Fruit fly (Drosophila melanogaster) whole organism, embryonic: ENCODE data around the gene mon2.

ENCODE experiments used
- Bteb2 ChIP-seq: fragments of 200-800 bp; sonication (Bioruptor generic); optimal IDR thresholded peaks from 2 replicates; lab custom pipeline; 2016; ENCODE audit warnings: missing biosample characterization, missing genetic modification characterization
- CG10979 ChIP-seq: fragments of 200-800 bp; sonication (Bioruptor generic); optimal IDR thresholded peaks from 2 replicates; lab custom pipeline; 2018; ENCODE audit warnings: missing biosample characterization, mild to moderate bottlenecking, missing genetic modification characterization, moderate library complexity
- CG13123 ChIP-seq: fragments of 200-800 bp; sonication (Bioruptor generic); optimal IDR thresholded peaks from 2 replicates; lab custom pipeline; 2016; ENCODE audit warnings: missing biosample characterization, missing genetic modification characterization
- CG15479 ChIP-seq: fragments of 200-800 bp; sonication (Bioruptor generic); optimal IDR thresholded peaks from 3 replicates; lab custom pipeline; 2019; ENCODE audit warnings: missing biosample characterization, mild to moderate bottlenecking, missing genetic modification characterization, moderate library complexity
- CG1602 ChIP-seq: fragments of 200-800 bp; sonication (Bioruptor generic); optimal IDR thresholded peaks from 3 replicates; lab custom pipeline; 2016; ENCODE audit warnings: missing biosample characterization, missing genetic modification characterization
- CG17359 ChIP-seq: fragments of 200-800 bp; sonication (Bioruptor generic); optimal IDR thresholded peaks from 3 replicates; lab custom pipeline; 2018; ENCODE audit warnings: missing biosample characterization, mild to moderate bottlenecking, missing genetic modification characterization, moderate library complexity
- CG17802 ChIP-seq: fragments of 200-800 bp; sonication (Bioruptor generic); optimal IDR thresholded peaks from 2 replicates; lab custom pipeline; 2018; ENCODE audit warnings: missing biosample characterization, mild to moderate bottlenecking, missing genetic modification characterization, moderate library complexity
- CG2120 ChIP-seq: fragments of 200-800 bp; sonication (Bioruptor generic); optimal IDR thresholded peaks from 3 replicates; lab custom pipeline; 2016; ENCODE audit warnings: missing biosample characterization, missing genetic modification characterization
- CG30020 ChIP-seq: fragments of 200-800 bp; optimal IDR thresholded peaks from 2 replicates; lab custom pipeline; 2019; ENCODE audit warnings: missing biosample characterization, mild to moderate bottlenecking, missing genetic modification characterization, moderate library complexity
- CG4730 ChIP-seq: fragments of 200-800 bp; sonication (Bioruptor generic); IDR thresholded peaks from 2 replicates; pipeline ENCODE4 v1.3.6; 2022; ENCODE audit warnings: missing biosample characterization, missing genetic modification characterization
- CG5245 ChIP-seq: fragments of 200-800 bp; sonication (Bioruptor generic); optimal IDR thresholded peaks from 3 replicates; lab custom pipeline; 2016; ENCODE audit warnings: missing biosample characterization, missing genetic modification characterization
- CG6683 ChIP-seq: fragments of 200-800 bp; sonication (Bioruptor generic); optimal IDR thresholded peaks from 2 replicates; lab custom pipeline; 2017; ENCODE audit warnings: missing biosample characterization, mild to moderate bottlenecking, missing genetic modification characterization, missing genetic modification reagents
- CG7963 ChIP-seq: fragments of 200-800 bp; sonication (Bioruptor generic); IDR thresholded peaks from 3 replicates; pipeline ENCODE4 v1.3.6; 2022; ENCODE audit warnings: missing biosample characterization, missing genetic modification characterization; ENCODE audit not compliant: partially characterized antibody
- CG8089 ChIP-seq: fragments of 200-800 bp; sonication (Bioruptor generic); optimal IDR thresholded peaks from 3 replicates; lab custom pipeline; 2016; ENCODE audit warnings: missing biosample characterization, missing genetic modification characterization
- Chrac-16 ChIP-seq: fragments of 200-800 bp; sonication (Bioruptor generic); optimal IDR thresholded peaks from 3 replicates; lab custom pipeline; 2016; ENCODE audit warnings: missing biosample characterization, missing genetic modification characterization
- CoRest ChIP-seq: fragments of 200-800 bp; sonication (Bioruptor generic); optimal IDR thresholded peaks from 3 replicates; lab custom pipeline; 2018; ENCODE audit warnings: missing biosample characterization, mild to moderate bottlenecking, missing genetic modification characterization, moderate library complexity
- D ChIP-seq, 2 experiments: fragments of 200-800 bp in 1 of 2; fragments of >200 bp in 1 of 2; sonication (Bioruptor generic) in 1 of 2; optimal IDR thresholded peaks; 2 replicates in 1 of 2; 3 replicates in 1 of 2; lab custom pipeline; 2017; ENCODE audit warnings: mild to moderate bottlenecking in 1 of 2, missing biosample characterization in 1 of 2, missing genetic modification characterization in 1 of 2, missing genetic modification reagents in 1 of 2
- D19B ChIP-seq: fragments of 200-800 bp; sonication (Bioruptor generic); optimal IDR thresholded peaks from 2 replicates; lab custom pipeline; 2017; ENCODE audit warnings: missing biosample characterization, mild to moderate bottlenecking, missing genetic modification characterization
- E2f2 ChIP-seq: fragments of 200-800 bp; sonication (Bioruptor generic); IDR thresholded peaks from 2 replicates; pipeline ENCODE4 v1.3.6; 2022; ENCODE audit warnings: missing biosample characterization, missing genetic modification characterization
- Ets97D ChIP-seq: fragments of 200-800 bp; sonication (Bioruptor generic); optimal IDR thresholded peaks from 3 replicates; lab custom pipeline; 2016; ENCODE audit warnings: missing biosample characterization, missing genetic modification characterization
- Fer3 ChIP-seq: fragments of 200-800 bp; sonication (Bioruptor generic); optimal IDR thresholded peaks from 2 replicates; lab custom pipeline; 2018; ENCODE audit warnings: missing biosample characterization, mild to moderate bottlenecking, missing genetic modification characterization, moderate library complexity
- Hmx ChIP-seq: fragments of 200-800 bp; sonication (Bioruptor generic); optimal IDR thresholded peaks from 2 replicates; lab custom pipeline; 2016; ENCODE audit warnings: missing biosample characterization, missing genetic modification characterization
- Hr39 ChIP-seq: fragments of >200 bp; optimal IDR thresholded peaks from 2 replicates; lab custom pipeline; 2017
- Max ChIP-seq: fragments of 200-800 bp; sonication (Bioruptor generic); optimal IDR thresholded peaks from 2 replicates; lab custom pipeline; 2016; ENCODE audit warnings: missing biosample characterization, mild to moderate bottlenecking, missing genetic modification characterization
- Optix ChIP-seq: fragments of 200-800 bp; sonication (Bioruptor generic); IDR thresholded peaks from 3 replicates; pipeline ENCODE4 v1.3.6; 2022; ENCODE audit warnings: missing biosample characterization, missing genetic modification characterization
- Rfx ChIP-seq: fragments of 200-800 bp; sonication (Bioruptor generic); IDR thresholded peaks from 2 replicates; pipeline ENCODE4 v1.3.6; 2022; ENCODE audit warnings: missing biosample characterization, missing genetic modification characterization
- Scr ChIP-seq: fragments of 200-800 bp; sonication (Bioruptor generic); IDR thresholded peaks from 2 replicates; pipeline ENCODE4 v1.3.6; 2022; ENCODE audit warnings: missing biosample characterization, missing genetic modification characterization; ENCODE audit not compliant: partially characterized antibody
- Stat92E ChIP-seq, 3 experiments: fragments of >200 bp in 2 of 3; fragments of 200-800 bp in 1 of 3; sonication (Bioruptor generic) in 1 of 3; optimal IDR thresholded peaks; 2 replicates each; lab custom pipeline; 2017 to 2019; ENCODE audit warnings: missing biosample characterization in 3 of 3, missing genetic modification characterization in 3 of 3, mild to moderate bottlenecking in 1 of 3, moderate library complexity in 1 of 3
- TFAM ChIP-seq: fragments of 200-800 bp; sonication (Bioruptor generic); optimal IDR thresholded peaks from 2 replicates; lab custom pipeline; 2017; ENCODE audit warnings: missing biosample characterization, missing genetic modification characterization, inconsistent platforms
- Tbp ChIP-seq: fragments of >200 bp; optimal IDR thresholded peaks from 2 replicates; lab custom pipeline; 2018; ENCODE audit warnings: missing biosample characterization, missing genetic modification characterization
- Vsx1 ChIP-seq: fragments of 200-800 bp; sonication (Bioruptor generic); optimal IDR thresholded peaks from 2 replicates; lab custom pipeline; 2017; ENCODE audit warnings: missing biosample characterization, mild to moderate bottlenecking, missing genetic modification characterization, missing genetic modification reagents
- disco-r ChIP-seq: fragments of 200-800 bp; sonication (Bioruptor generic); optimal IDR thresholded peaks from 2 replicates; lab custom pipeline; 2016; ENCODE audit warnings: missing biosample characterization, missing genetic modification characterization
- dmrt99B ChIP-seq: fragments of 200-800 bp; sonication (Bioruptor generic); optimal IDR thresholded peaks from 2 replicates; lab custom pipeline; 2018; ENCODE audit warnings: missing biosample characterization, mild to moderate bottlenecking, missing genetic modification characterization, moderate library complexity
- dysf ChIP-seq: fragments of 200-800 bp; sonication (Bioruptor generic); IDR thresholded peaks from 3 replicates; pipeline ENCODE4 v1.3.6; 2022; ENCODE audit warnings: missing biosample characterization, missing genetic modification characterization
- ewg ChIP-seq: fragments of 200-800 bp; sonication (Bioruptor generic); optimal IDR thresholded peaks from 3 replicates; lab custom pipeline; 2017; ENCODE audit warnings: mild to moderate bottlenecking, missing biosample characterization, missing genetic modification reagents, missing genetic modification characterization
- fd102C ChIP-seq: fragments of 200-800 bp; sonication (Bioruptor generic); optimal IDR thresholded peaks from 2 replicates; lab custom pipeline; 2018; ENCODE audit warnings: missing biosample characterization, mild to moderate bottlenecking, missing genetic modification characterization, moderate library complexity
- gce ChIP-seq: fragments of 200-800 bp; sonication (Bioruptor generic); IDR thresholded peaks from 3 replicates; pipeline ENCODE4 v1.3.6; 2022; ENCODE audit warnings: missing biosample characterization, missing genetic modification characterization
- gsb-n ChIP-seq: fragments of 200-800 bp; sonication (Bioruptor generic); optimal IDR thresholded peaks from 3 replicates; lab custom pipeline; 2018; ENCODE audit warnings: missing biosample characterization, mild to moderate bottlenecking, missing genetic modification characterization
- hb ChIP-seq: fragments of 200-800 bp; sonication (Bioruptor generic); IDR thresholded peaks from 3 replicates; pipeline ENCODE4 v1.3.6; 2022; ENCODE audit warnings: missing biosample characterization, missing genetic modification characterization; ENCODE audit not compliant: partially characterized antibody
- hth ChIP-seq: fragments of >200 bp; optimal IDR thresholded peaks from 2 replicates; lab custom pipeline; 2017; ENCODE audit warnings: inconsistent platforms
- ind ChIP-seq: fragments of 200-800 bp; sonication (Bioruptor generic); optimal IDR thresholded peaks from 3 replicates; lab custom pipeline; 2016; ENCODE audit warnings: missing biosample characterization, missing genetic modification characterization
- kay ChIP-seq: fragments of 200-800 bp; sonication (Bioruptor generic); optimal IDR thresholded peaks from 2 replicates; lab custom pipeline; 2016; ENCODE audit warnings: missing biosample characterization, missing genetic modification characterization
- kni ChIP-seq: fragments of 200-800 bp; sonication (Bioruptor generic); optimal IDR thresholded peaks from 3 replicates; lab custom pipeline; 2017; ENCODE audit warnings: mild to moderate bottlenecking, missing biosample characterization, missing genetic modification reagents, missing genetic modification characterization
- nmo ChIP-seq: fragments of 200-800 bp; sonication (Bioruptor generic); optimal IDR thresholded peaks from 2 replicates; lab custom pipeline; 2018; ENCODE audit warnings: missing biosample characterization, mild to moderate bottlenecking, missing genetic modification characterization, moderate library complexity
- rib ChIP-seq: fragments of 200-800 bp; sonication (Bioruptor generic); IDR thresholded peaks from 2 replicates; pipeline ENCODE4 v1.3.6; 2022; ENCODE audit warnings: missing biosample characterization, missing genetic modification characterization
- row ChIP-seq: fragments of 200-800 bp; sonication (Bioruptor generic); IDR thresholded peaks from 3 replicates; pipeline ENCODE4 v1.3.6; 2022; ENCODE audit warnings: missing biosample characterization, missing genetic modification characterization
- salm ChIP-seq: fragments of 200-800 bp; sonication (Bioruptor generic); optimal IDR thresholded peaks from 2 replicates; lab custom pipeline; 2018; ENCODE audit warnings: missing biosample characterization, mild to moderate bottlenecking, missing genetic modification characterization
- seq ChIP-seq: fragments of 200-800 bp; sonication (Bioruptor generic); IDR thresholded peaks from 2 replicates; pipeline ENCODE4 v1.3.6; 2022; ENCODE audit warnings: missing biosample characterization, missing genetic modification characterization
- trem ChIP-seq: fragments of 200-800 bp; optimal IDR thresholded peaks from 3 replicates; lab custom pipeline; 2019; ENCODE audit warnings: missing biosample characterization, mild to moderate bottlenecking, missing genetic modification characterization, moderate library complexity
- usp ChIP-seq: fragments of >200 bp; optimal IDR thresholded peaks from 2 replicates; lab custom pipeline; 2017; ENCODE audit warnings: missing biosample characterization, missing genetic modification characterization

mon2 gene

DNA sequence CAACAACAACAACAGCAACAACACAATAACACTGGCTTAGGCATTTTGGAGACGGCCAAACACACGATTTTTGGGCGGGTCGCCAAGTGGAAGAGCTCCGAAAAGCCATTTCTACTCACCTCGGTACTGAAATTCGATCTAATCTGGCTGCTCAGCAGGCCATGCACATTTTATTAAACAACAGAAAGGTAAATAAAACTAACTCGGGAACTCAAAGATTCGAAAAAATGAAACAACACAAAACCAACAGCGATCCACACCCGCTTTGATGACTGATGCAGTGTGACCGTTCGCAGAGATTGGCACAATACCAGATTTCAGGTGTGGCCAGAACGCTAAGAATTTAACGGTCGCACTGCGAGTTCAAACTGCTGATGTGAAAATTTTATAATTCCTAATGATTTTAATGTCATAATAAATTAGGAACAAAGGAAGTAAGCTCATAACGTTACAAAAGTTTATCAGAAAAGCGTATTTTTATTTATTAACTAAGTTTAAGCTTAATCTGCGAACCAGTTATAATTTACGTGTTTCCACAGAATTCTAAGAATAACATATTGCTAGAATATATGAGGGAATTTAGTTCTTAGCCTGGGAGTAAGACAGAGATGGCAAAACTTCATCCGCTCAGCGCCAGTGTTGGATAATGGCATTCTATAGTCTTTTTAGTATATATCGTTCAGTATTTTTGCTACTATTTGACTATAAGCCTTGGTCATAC lies 41.0 kb downstream of the mon2 start, which contains the start of gene Mcr (continued):
- TF ChIP-seq kni (GFP tag; lab: Kevin White, UChicago) (no peak), Bteb2 (GFP tag; lab: Kevin White, UChicago) (no peak), rib (GFP tag; lab: Robert Waterston, UW) (no peak), Max (no peak), dmrt99B (tag; lab: Kevin White, UChicago) (no peak), CG2120 (GFP tag; lab: Kevin White, UChicago) (peak; percentile 51), Scr (GFP tag; lab: Robert Waterston, UW) (peak; percentile 61), kay (GFP tag; lab: Kevin White, UChicago) (peak; percentile 50), Vsx1 (GFP tag; lab: Kevin White, UChicago) (no peak), TFAM (no peak), ewg (no peak), gce (no peak), nmo (peak; percentile 48), disco-r (no peak), CG6683 (GFP tag; lab: Kevin White, UChicago) (no peak), Rfx (peak; percentile 64), Hmx (GFP tag; lab: Kevin White, UChicago) (no peak), CG7963 (GFP tag; lab: Robert Waterston, UW) (no peak), usp (GFP tag; lab: Kevin White, UChicago) (no peak), Ets97D (peak; percentile 75), CG13123 (no peak), D (optimal IDR thresholded peaks at IDR 0.05; lab: Kevin White, UChicago) (peak; percentile 47), D (GFP tag; optimal IDR thresholded peaks at IDR 0.05; lab: Kevin White, UChicago) (no peak), Stat92E (GFP tag; optimal IDR thresholded peaks at IDR 0.05; lab: Kevin White, UChicago) (peak in 1 of 3 experiments; percentile 71), CoRest (tag; lab: Kevin White, UChicago) (peak; percentile 54), CG10979 (no peak), hb (GFP tag; lab: Robert Waterston, UW) (no peak), dysf (no peak), Optix (GFP tag; lab: Robert Waterston, UW) (no peak), Chrac-16 (GFP tag; lab: Kevin White, UChicago) (peak; percentile 9), CG1602 (GFP tag; lab: Kevin White, UChicago) (peak; percentile 8), CG30020 (tag; lab: Kevin White, UChicago) (no peak), D19B (GFP tag; lab: Kevin White, UChicago) (no peak), Hr39 (lab: Kevin White, UChicago) (no peak), ind (GFP tag; lab: Kevin White, UChicago) (no peak), CG4730 (GFP tag; lab: Robert Waterston, UW) (no peak), salm (no peak), seq (GFP tag; lab: Robert Waterston, UW) (peak; percentile 15; the same call in 1 of the 2 replicates), row (peak; percentile 31; the same call in 1 of the 3 replicates), CG5245 (GFP tag; lab: Kevin White, UChicago) (no peak), fd102C (GFP tag; lab: Kevin White, UChicago) (no peak), trem (tag; lab: Kevin White, UChicago) (peak; percentile 48), hth (lab: Kevin White, UChicago) (no peak), Tbp (no peak), CG8089 (no peak), CG17359 (no peak), CG15479 (GFP tag; lab: Kevin White, UChicago) (no peak), CG17802 (tag; lab: Kevin White, UChicago) (no peak), gsb-n (tag; lab: Kevin White, UChicago) (no peak), Fer3 (tag; lab: Kevin White, UChicago) (no peak), E2f2 (GFP tag; lab: Robert Waterston, UW) (peak; percentile 33; the same call in 1 of the 2 replicates)
